Worm (Caenorhabditis elegans) whole organism, L3 larva: ENCODE data around the gene srh-122.

Experiments used
- R02D3.7 ChIP-seq: fragments of 150-350 bp; optimal IDR thresholded peaks from 2 replicates; lab custom pipeline; 2014; ENCODE audit warnings: missing biosample characterization, missing genetic modification characterization
- ZK546.5 ChIP-seq: sonication (generic microtip); optimal IDR thresholded peaks from 2 replicates; lab custom pipeline; 2017; ENCODE audit warnings: missing biosample characterization, missing genetic modification characterization
- ceh-16 ChIP-seq: sonication (generic microtip); optimal IDR thresholded peaks from 2 replicates; lab custom pipeline; 2017; ENCODE audit warnings: missing biosample characterization, missing genetic modification characterization
- ceh-9 ChIP-seq: sonication (generic microtip); optimal IDR thresholded peaks from 2 replicates; lab custom pipeline; 2018; ENCODE audit warnings: missing biosample characterization, missing genetic modification characterization
- daf-12 ChIP-seq: fragments of 150-350 bp; optimal IDR thresholded peaks from 2 replicates; lab custom pipeline; 2014; ENCODE audit warnings: missing biosample characterization, missing genetic modification reagents, missing genetic modification characterization
- elt-1 ChIP-seq: fragments of 150-350 bp; optimal IDR thresholded peaks from 2 replicates; lab custom pipeline; 2014; ENCODE audit warnings: missing biosample characterization, missing genetic modification characterization
- elt-2 ChIP-seq: sonication (generic microtip); optimal IDR thresholded peaks from 2 replicates; lab custom pipeline; 2016; ENCODE audit warnings: missing genetic modification reagents, mild to moderate bottlenecking, missing genetic modification characterization, missing compliant biosample characterization
- eor-1 ChIP-seq, 2 experiments: fragments of 150-350 bp; optimal IDR thresholded peaks; 2 replicates each; lab custom pipeline; 2014 to 2018; ENCODE audit warnings: missing biosample characterization in 2 of 2, missing genetic modification characterization in 2 of 2
- fkh-10 ChIP-seq: sonication (generic microtip); optimal IDR thresholded peaks from 2 replicates; lab custom pipeline; 2017; ENCODE audit warnings: missing biosample characterization, missing genetic modification reagents, missing genetic modification characterization
- fkh-2 ChIP-seq: fragments of 150-350 bp; optimal IDR thresholded peaks from 2 replicates; lab custom pipeline; 2014; ENCODE audit warnings: missing biosample characterization, missing genetic modification reagents, missing genetic modification characterization
- fos-1 ChIP-seq: fragments of 150-350 bp; optimal IDR thresholded peaks from 2 replicates; lab custom pipeline; 2014; ENCODE audit warnings: missing biosample characterization, missing genetic modification characterization
- hmg-11 ChIP-seq: sonication (generic microtip); optimal IDR thresholded peaks from 2 replicates; lab custom pipeline; 2016; ENCODE audit warnings: missing genetic modification characterization, missing compliant biosample characterization
- jun-1 ChIP-seq: fragments of 150-350 bp; optimal IDR thresholded peaks from 2 replicates; lab custom pipeline; 2014; ENCODE audit warnings: missing biosample characterization, missing genetic modification reagents, missing genetic modification characterization
- lin-15B ChIP-seq: fragments of 150-350 bp; optimal IDR thresholded peaks from 2 replicates; lab custom pipeline; 2014; ENCODE audit warnings: missing biosample characterization, missing genetic modification characterization
- lin-39 ChIP-seq: fragments of 150-350 bp; optimal IDR thresholded peaks from 2 replicates; lab custom pipeline; 2018; ENCODE audit warnings: missing biosample characterization, missing genetic modification reagents, missing genetic modification characterization
- lsy-12 ChIP-seq: sonication (generic microtip); optimal IDR thresholded peaks from 2 replicates; lab custom pipeline; 2016; ENCODE audit warnings: mild to moderate bottlenecking, missing genetic modification characterization, missing compliant biosample characterization
- mdl-1 ChIP-seq: fragments of 150-350 bp; optimal IDR thresholded peaks from 2 replicates; lab custom pipeline; 2014; ENCODE audit warnings: missing biosample characterization, missing genetic modification characterization
- mml-1 ChIP-seq: fragments of 150-350 bp; sonication (generic microtip); optimal IDR thresholded peaks from 3 replicates; lab custom pipeline; 2014; ENCODE audit warnings: missing biosample characterization, missing genetic modification characterization
- nfya-1 ChIP-seq: sonication (generic microtip); optimal IDR thresholded peaks from 2 replicates; lab custom pipeline; 2017; ENCODE audit warnings: missing genetic modification characterization, mild to moderate bottlenecking, missing compliant biosample characterization, antibody characterized with exemption, moderate library complexity; ENCODE audit not compliant: insufficient read depth
- nhr-11 ChIP-seq: fragments of 150-350 bp; optimal IDR thresholded peaks from 2 replicates; lab custom pipeline; 2014; ENCODE audit warnings: missing biosample characterization, missing genetic modification characterization
- nhr-23 ChIP-seq: fragments of 150-350 bp; optimal IDR thresholded peaks from 2 replicates; lab custom pipeline; 2014; ENCODE audit warnings: missing biosample characterization, missing genetic modification reagents, missing genetic modification characterization
- nhr-237 ChIP-seq: fragments of 150-350 bp; optimal IDR thresholded peaks from 2 replicates; lab custom pipeline; 2014; ENCODE audit warnings: missing biosample characterization, missing genetic modification characterization
- nhr-28 ChIP-seq: fragments of 150-350 bp; optimal IDR thresholded peaks from 2 replicates; lab custom pipeline; 2014; ENCODE audit warnings: missing biosample characterization, missing genetic modification characterization
- nhr-76 ChIP-seq: fragments of 150-350 bp; sonication (generic microtip); optimal IDR thresholded peaks from 5 replicates; lab custom pipeline; 2014; ENCODE audit warnings: missing biosample characterization, missing genetic modification characterization
- pha-4 ChIP-seq: fragments of 150-350 bp; optimal IDR thresholded peaks from 2 replicates; lab custom pipeline; 2014; ENCODE audit warnings: missing biosample characterization, missing genetic modification reagents, missing genetic modification characterization
- pqm-1 ChIP-seq: fragments of 150-350 bp; optimal IDR thresholded peaks from 2 replicates; lab custom pipeline; 2017; ENCODE audit warnings: missing biosample characterization, missing genetic modification characterization, inconsistent platforms
- tbx-2 ChIP-seq: sonication (generic microtip); optimal IDR thresholded peaks from 2 replicates; lab custom pipeline; 2016; ENCODE audit warnings: mild to moderate bottlenecking, missing genetic modification characterization, missing compliant biosample characterization
- zag-1 ChIP-seq: fragments of 150-350 bp; optimal IDR thresholded peaks from 2 replicates; lab custom pipeline; 2014; ENCODE audit warnings: missing biosample characterization, missing genetic modification characterization
- ztf-11 ChIP-seq: fragments of 150-350 bp; optimal IDR thresholded peaks from 2 replicates; lab custom pipeline; 2014; ENCODE audit warnings: missing biosample characterization, missing genetic modification characterization
- ztf-4 ChIP-seq: fragments of 150-350 bp; optimal IDR thresholded peaks from 2 replicates; lab custom pipeline; 2014; ENCODE audit warnings: missing biosample characterization, missing genetic modification characterization

srh-122 gene

DNA sequence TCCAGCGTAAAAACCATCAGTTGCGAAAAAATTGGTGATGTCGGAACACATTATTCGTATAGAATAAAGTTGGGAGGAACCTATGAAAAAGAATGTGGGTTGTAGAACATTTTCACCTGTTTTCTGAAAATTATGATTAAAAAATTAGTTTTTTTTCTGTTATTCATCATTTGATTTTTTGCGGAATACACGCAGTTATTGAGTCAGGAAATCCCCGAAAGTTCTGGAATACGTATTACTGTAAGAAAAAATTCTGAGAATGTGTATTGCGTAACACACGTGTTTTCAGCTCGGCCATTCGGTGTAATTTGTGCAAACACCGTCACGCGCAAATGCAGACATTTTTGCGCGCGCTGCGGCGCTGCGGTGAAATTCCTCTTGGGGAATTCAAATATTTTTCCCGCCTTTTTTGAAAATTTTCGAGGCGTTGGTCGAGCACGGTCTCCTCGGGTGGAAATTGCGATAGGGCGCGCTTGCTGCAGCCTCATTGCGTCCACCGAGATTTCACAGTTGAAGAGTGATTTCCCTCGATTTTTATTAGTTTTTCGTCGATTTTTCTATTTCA is 11.1 kb upstream of the srh-122 start, which contains the start of gene srh-170:
Gene srh-170, minus strand, starts transcription at position 51 of the 565 bp plus-strand sequence.
- TF ChIP-seq ztf-11 (tag; lab: Kevin White, UChicago) (no peak), ceh-16 (no peak)
- TF ChIP-seq, all 47 proteins: peak for 0

DNA sequence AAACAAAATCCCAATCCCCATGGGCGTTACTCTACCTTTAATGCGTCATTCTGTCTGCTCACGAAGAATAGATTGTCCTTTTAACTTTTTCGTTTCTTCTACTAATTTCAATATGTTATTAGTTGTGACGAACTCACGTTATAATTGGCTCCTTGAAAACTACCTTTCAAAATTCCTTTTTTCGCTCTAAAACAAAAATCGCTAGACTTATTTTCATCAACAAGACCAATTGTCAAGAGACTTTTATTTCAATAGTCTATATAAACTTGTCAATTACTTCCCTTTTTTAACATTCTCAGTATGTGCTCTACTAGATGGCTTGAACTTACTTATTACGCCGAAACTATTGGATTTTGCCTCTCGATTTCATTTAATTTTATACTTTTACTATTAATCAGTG is 6.9 kb upstream of the srh-122 start, which contains the start of gene str-102:
Gene str-102, plus strand, starts transcription at position 301 of the 400 bp plus-strand sequence.
- TF ChIP-seq pqm-1 (no peak), R02D3.7 (tag; lab: Kevin White, UChicago) (no peak), fkh-2 (tag; lab: Kevin White, UChicago) (no peak), nhr-11 (no peak), nfya-1 (tag; lab: Kevin White, UChicago) (no peak), ztf-4 (tag; lab: Kevin White, UChicago) (no peak), lsy-12 (no peak), nhr-237 (tag; lab: Kevin White, UChicago) (no peak), lin-15B (no peak)

DNA sequence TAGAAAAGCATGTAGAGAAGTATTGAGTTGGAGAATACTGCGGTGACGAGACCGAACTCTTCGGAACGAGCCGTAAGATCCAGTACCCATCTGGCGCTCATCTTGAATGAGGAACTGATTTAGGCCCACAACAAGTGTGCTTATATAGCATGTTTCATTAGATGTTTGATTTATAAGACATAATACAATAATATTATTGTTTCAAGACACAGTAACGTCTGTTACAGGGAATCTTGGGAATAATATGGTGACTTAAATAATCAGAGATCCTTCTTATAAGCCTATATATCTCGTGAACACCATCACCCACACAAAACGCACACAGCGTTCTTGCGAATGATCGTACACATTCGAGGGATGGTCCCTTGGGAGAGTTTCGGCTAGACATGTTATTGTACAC is 5.9 kb upstream of the srh-122 start, which contains the start of gene str-88:
Gene str-88, minus strand, starts transcription at position 101 of the 400 bp plus-strand sequence.
- TF ChIP-seq fos-1 (tag; lab: Kevin White, UChicago) (no peak), mml-1 (tag; lab: Kevin White, UChicago) (no peak), hmg-11 (tag; lab: Kevin White, UChicago) (no peak), zag-1 (tag; lab: Kevin White, UChicago) (no peak), jun-1 (tag; lab: Kevin White, UChicago) (no peak), ceh-9 (no peak), tbx-2 (tag; lab: Kevin White, UChicago) (no peak), eor-1 (tag; optimal IDR thresholded peaks at IDR 0.05; lab: Kevin White, UChicago) (no peak)

DNA sequence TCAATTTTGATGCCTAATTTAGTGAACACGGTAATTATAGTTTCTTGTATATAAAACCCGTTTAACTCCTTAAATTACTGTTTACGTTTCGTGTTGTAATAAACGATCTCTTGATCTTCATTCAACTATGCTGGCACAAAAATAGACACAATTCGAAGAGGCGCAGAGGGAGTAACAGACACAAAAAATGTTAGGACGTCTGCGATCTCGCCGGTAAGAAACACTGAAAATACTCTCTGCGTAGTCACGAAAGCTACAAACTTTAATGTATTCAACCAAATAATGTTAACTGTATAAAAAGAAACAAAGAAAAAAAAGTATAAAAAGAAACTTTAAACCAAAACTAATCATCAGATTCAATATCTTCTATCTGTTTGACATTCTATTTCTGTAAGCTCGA is 3.1 kb upstream of the srh-122 start, which contains the start of gene dhs-23:
Gene dhs-23, plus strand, starts transcription at position 363 of the 400 bp plus-strand sequence.
- no peak for TF ChIP-seq mdl-1
- no peak for TF ChIP-seq pha-4 (tag; lab: Kevin White, UChicago)

DNA sequence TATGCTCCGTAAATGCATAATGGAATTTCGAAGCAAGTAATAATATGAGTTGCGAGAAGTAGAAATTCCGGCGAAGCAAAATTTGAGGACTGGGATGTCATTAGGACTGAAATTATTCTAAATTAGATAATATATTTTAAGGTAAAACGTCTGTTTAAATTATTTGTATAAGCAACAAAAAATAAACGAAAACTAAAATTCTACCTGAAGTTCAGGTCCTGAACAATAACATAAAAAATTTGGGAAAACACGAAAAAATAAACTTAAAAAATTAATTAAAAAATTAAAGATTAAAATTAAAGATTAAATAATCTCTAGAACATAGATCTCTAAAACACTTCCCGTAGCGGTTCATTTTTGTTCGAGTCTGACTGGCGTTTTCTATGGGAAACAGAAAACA is 2.0 kb upstream of the srh-122 start, which contains the start of gene srh-251:
Gene srh-251, minus strand, starts transcription at position 101 of the 400 bp plus-strand sequence.
- TF ChIP-seq elt-2 (no peak), R02D3.7 (tag; lab: Kevin White, UChicago) (no peak), zag-1 (tag; lab: Kevin White, UChicago) (no peak), daf-12 (tag; lab: Kevin White, UChicago) (no peak), nhr-23 (tag; lab: Kevin White, UChicago) (no peak), nfya-1 (tag; lab: Kevin White, UChicago) (no peak), lin-15B (no peak), fos-1 (tag; lab: Kevin White, UChicago) (no peak), mml-1 (tag; lab: Kevin White, UChicago) (no peak), elt-1 (tag; lab: Kevin White, UChicago) (no peak), fkh-10 (GFP tag; lab: Kevin White, UChicago) (no peak), lin-39 (tag; lab: Kevin White, UChicago) (no peak), ztf-4 (tag; lab: Kevin White, UChicago) (no peak)

DNA sequence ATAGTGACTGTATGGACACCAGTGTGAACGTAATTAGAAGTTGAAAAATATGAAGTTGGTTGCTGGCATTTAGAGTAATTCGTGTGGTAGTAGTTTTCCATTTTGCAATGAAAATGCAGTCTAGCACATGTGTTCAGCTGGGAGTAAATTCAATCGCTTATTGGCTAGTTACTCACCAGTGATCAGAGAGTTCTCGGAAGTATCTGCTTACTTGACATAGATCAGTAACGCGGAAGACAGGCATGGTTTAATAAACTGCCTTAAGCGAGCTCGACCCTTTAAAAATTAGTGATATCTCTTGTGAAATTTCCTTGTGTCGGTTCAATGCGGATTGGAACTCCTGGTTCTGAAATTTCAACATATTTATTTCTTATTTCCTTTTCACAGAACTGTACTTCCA is 1.6 kb downstream of the srh-122 start, which contains the start of gene srh-52:
Gene srh-52, minus strand, starts transcription at position 101 of the 400 bp plus-strand sequence.
- no peak for TF ChIP-seq fkh-10 (GFP tag; lab: Kevin White, UChicago)
- no peak for TF ChIP-seq nhr-28 (tag; lab: Kevin White, UChicago)
- TF ChIP-seq ZK546.5 (tag; lab: Kevin White, UChicago): no peak
- TF ChIP-seq jun-1 (tag; lab: Kevin White, UChicago): no peak
- TF ChIP-seq nhr-76 (tag; lab: Kevin White, UChicago): no peak
- no peak for TF ChIP-seq nhr-237 (tag; lab: Kevin White, UChicago)
- TF ChIP-seq hmg-11 (tag; lab: Kevin White, UChicago): no peak
